Worm (Caenorhabditis elegans): ENCODE results near the gene F16G10.3.

DNA sequence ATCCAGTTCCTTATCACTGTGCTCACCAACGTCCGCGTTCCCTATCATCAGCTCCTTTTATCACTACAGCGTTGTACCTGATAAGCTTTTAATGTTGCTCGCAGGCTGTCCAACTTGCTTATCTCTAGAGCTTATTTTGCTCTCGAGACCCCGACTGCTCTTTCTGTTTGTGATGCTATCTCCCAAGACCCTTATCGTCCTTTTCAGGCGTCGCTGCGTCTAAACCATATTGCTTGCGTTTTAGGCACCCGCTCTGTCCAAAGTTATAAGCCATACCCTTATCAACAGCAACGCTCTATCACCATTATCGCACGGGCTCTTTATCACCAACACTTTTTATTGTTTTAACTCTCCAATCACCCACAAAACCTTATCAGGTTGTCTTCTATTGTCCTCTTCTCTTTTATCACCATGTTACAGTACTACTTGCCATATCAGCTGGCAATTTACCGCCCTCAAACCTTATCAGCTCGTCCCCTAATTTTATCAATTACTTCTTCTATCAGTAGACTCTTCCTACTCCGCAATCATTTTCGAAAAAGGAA, 6.3 kb downstream of the F16G10.3 start:
- TF ChIP-seq tab-1 (GFP tag; IDR thresholded peaks at IDR 0.05) (no peak), flt-1 (GFP tag; IDR thresholded peaks at IDR 0.05) (no peak), cog-1 (tag; optimal IDR thresholded peaks at IDR 0.05) (no peak), ztf-23 (GFP tag; IDR thresholded peaks at IDR 0.05) (no peak)
